Worm (Caenorhabditis elegans) whole organism, midembryonic: ENCODE results near the gene Y42G9A.2.
A peak's percentile ranks its signal among the peaks of the same experiment; 100 is the strongest.

Experiments
- T22C8.4 ChIP-seq: fragments of 200-800 bp; sonication (Bioruptor generic); IDR thresholded peaks from 2 replicates; pipeline ENCODE4 v1.3.6; 2022; ENCODE audit warnings: missing genetic modification characterization, missing compliant biosample characterization
- cog-1 ChIP-seq: sonication (generic microtip); optimal IDR thresholded peaks from 2 replicates; lab custom pipeline; 2016; ENCODE audit warnings: missing genetic modification characterization, missing compliant biosample characterization
- flt-1 ChIP-seq: fragments of 200-800 bp; sonication (Bioruptor generic); IDR thresholded peaks from 2 replicates; pipeline ENCODE4 v1.3.6; 2022; ENCODE audit warnings: missing genetic modification characterization, missing compliant biosample characterization
- klf-2 ChIP-seq: fragments of 200-800 bp; sonication (Bioruptor generic); conservative IDR thresholded peaks from 2 replicates; pipeline ENCODE4 v1.3.6; 2022; ENCODE audit warnings: missing genetic modification reagents, missing genetic modification characterization, missing compliant biosample characterization
- med-1 ChIP-seq: sonication (generic microtip); optimal IDR thresholded peaks from 2 replicates; lab custom pipeline; 2017; ENCODE audit warnings: missing genetic modification characterization, mild to moderate bottlenecking, missing compliant biosample characterization, antibody characterized with exemption, missing genetic modification reagents; ENCODE audit not compliant: insufficient read depth
- ref-1 ChIP-seq: fragments of 200-800 bp; sonication (Bioruptor generic); conservative IDR thresholded peaks from 2 replicates; pipeline ENCODE4 v1.3.6; 2022; ENCODE audit warnings: missing genetic modification reagents, missing genetic modification characterization, missing compliant biosample characterization
- tab-1 ChIP-seq: fragments of 200-800 bp; sonication (Bioruptor generic); IDR thresholded peaks from 2 replicates; pipeline ENCODE4 v1.3.6; 2022; ENCODE audit warnings: missing genetic modification characterization, missing compliant biosample characterization
- ztf-23 ChIP-seq: fragments of 200-800 bp; sonication (Bioruptor generic); IDR thresholded peaks from 2 replicates; pipeline ENCODE4 v1.3.6; 2022; ENCODE audit warnings: missing genetic modification reagents, missing genetic modification characterization, missing compliant biosample characterization
- ztf-29 ChIP-seq: fragments of 200-800 bp; sonication (Bioruptor generic); IDR thresholded peaks from 2 replicates; pipeline ENCODE4 v1.3.6; 2022; ENCODE audit warnings: missing genetic modification reagents, missing genetic modification characterization, missing compliant biosample characterization

Gene Y42G9A.2

DNA sequence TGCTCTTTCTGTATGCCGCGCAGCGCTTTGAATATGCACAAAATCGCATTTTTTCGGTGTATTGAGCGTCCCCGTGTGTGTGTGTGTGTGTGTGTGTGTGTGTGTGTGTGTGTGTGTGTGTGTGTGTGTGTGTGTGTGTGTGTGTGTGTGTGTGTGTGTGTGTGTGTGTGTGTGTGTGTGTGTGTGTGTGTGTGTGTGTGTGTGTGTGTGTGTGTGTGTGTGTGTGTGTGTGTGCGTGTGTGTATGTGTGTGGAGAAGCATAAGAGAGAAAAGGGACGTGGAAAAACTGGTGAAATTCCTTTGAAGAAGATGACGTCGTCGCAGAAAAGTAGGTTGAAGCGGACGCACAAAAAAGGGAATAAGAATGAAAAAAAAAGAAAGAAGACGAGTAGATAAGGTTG, 14.6 kb upstream of the Y42G9A.2 start:
- 0 out of 2 replicates have a peak, but pooled peaks have one; percentile 6 for TF ChIP-seq flt-1 (GFP tag; lab: Robert Waterston, UW)

ce11 chrIII:6134111-6134510, 13.9 kb upstream of the Y42G9A.2 start:
- TF ChIP-seq flt-1 (GFP tag; lab: Robert Waterston, UW): no peak
- no peak for TF ChIP-seq tab-1 (GFP tag; lab: Robert Waterston, UW)
- no peak for TF ChIP-seq T22C8.4 (GFP tag; lab: Robert Waterston, UW)
- no peak for TF ChIP-seq cog-1 (tag; lab: Kevin White, UChicago)
- no peak for TF ChIP-seq ztf-23 (GFP tag; lab: Robert Waterston, UW)
- TF ChIP-seq klf-2 (GFP tag; lab: Robert Waterston, UW): no peak
- no peak for TF ChIP-seq ref-1 (GFP tag; lab: Robert Waterston, UW)
- TF ChIP-seq med-1 (GFP tag; lab: Kevin White, UChicago): no peak
- no peak for TF ChIP-seq ztf-29 (GFP tag; lab: Robert Waterston, UW)

ce11 chrIII:6135211-6135610, 12.8 kb upstream of the Y42G9A.2 start:
- TF ChIP-seq tab-1 (GFP tag; lab: Robert Waterston, UW) (no peak), med-1 (GFP tag; lab: Kevin White, UChicago) (no peak), klf-2 (GFP tag; lab: Robert Waterston, UW) (no peak)

- TF ChIP-seq ztf-29 (GFP tag; lab: Robert Waterston, UW) (no peak), flt-1 (GFP tag; lab: Robert Waterston, UW) (no peak), klf-2 (GFP tag; lab: Robert Waterston, UW) (no peak), tab-1 (GFP tag; lab: Robert Waterston, UW) (no peak), T22C8.4 (GFP tag; lab: Robert Waterston, UW) (no peak), med-1 (GFP tag; lab: Kevin White, UChicago) (no peak), cog-1 (tag; lab: Kevin White, UChicago) (no peak), ref-1 (GFP tag; lab: Robert Waterston, UW) (no peak), ztf-23 (GFP tag; lab: Robert Waterston, UW) (no peak)
These were observed 11.8 kb upstream of the Y42G9A.2 start, which contains the start of gene mvk-1 for ce11 chrIII:6136178-6136577. mvk-1 (minus strand) TSS chrIII:6136278.

DNA sequence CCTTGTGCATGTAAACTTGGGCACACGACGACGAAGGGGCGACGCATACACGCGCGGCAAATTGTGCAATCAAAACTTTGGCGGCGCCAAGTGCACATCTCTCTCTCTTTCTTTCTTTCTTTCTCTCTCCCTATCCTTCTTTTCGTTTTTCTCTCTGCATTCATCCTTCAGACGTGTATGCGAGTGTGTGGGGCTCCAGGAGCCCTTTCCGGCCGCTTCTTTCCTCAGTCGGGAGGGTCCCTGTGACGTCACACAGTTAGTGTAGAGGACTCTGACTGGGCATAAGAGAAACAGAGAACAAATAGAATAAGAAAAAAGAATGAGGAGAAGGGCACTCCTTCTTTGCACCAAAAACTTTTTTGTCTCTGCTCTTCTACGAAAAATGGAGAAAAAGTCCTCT, 10.6 kb upstream of the Y42G9A.2 start:
- peak; percentile 41; the same call in 1 of the 2 replicates for TF ChIP-seq flt-1 (GFP tag; lab: Robert Waterston, UW)
- no peak for TF ChIP-seq med-1 (GFP tag; lab: Kevin White, UChicago)

ce11 chrIII:6138457-6138856, 9.5 kb upstream of the Y42G9A.2 start:
- TF ChIP-seq tab-1 (GFP tag; lab: Robert Waterston, UW) (no peak), ztf-23 (GFP tag; lab: Robert Waterston, UW) (0 out of 2 replicates have a peak, but pooled peaks have one; percentile 27)

ce11 chrIII:6139328-6139727, 8.7 kb upstream of the Y42G9A.2 start:
- no peak for TF ChIP-seq med-1 (GFP tag; lab: Kevin White, UChicago)
- TF ChIP-seq T22C8.4 (GFP tag; lab: Robert Waterston, UW): no peak
- no peak for TF ChIP-seq ztf-23 (GFP tag; lab: Robert Waterston, UW)
- no peak for TF ChIP-seq cog-1 (tag; lab: Kevin White, UChicago)

- TF ChIP-seq ztf-29 (GFP tag; lab: Robert Waterston, UW) (no peak), ref-1 (GFP tag; lab: Robert Waterston, UW) (no peak), flt-1 (GFP tag; lab: Robert Waterston, UW) (no peak), T22C8.4 (GFP tag; lab: Robert Waterston, UW) (no peak), klf-2 (GFP tag; lab: Robert Waterston, UW) (no peak), tab-1 (GFP tag; lab: Robert Waterston, UW) (no peak), med-1 (GFP tag; lab: Kevin White, UChicago) (no peak)
These were observed 7.9 kb upstream of the Y42G9A.2 start for ce11 chrIII:6139932-6140612.

DNA sequence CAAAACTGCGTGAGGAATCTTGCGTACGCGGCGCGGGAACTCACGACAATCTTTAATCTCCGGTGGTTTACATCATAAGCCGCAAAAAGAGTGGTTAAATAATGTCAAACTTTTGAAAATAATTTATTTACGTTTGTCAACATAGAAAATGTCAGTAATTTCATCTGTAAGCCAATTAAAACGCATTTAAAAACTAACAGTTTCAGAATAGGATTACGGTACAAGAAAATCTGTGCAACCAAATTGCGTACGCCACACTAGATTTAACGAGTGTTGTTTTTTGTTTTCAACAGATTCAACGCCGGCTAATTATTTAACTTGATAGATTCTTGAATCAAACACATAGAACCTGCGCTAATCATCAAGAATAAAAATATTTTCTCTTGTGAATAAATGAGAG, 7.2 kb upstream of the Y42G9A.2 start:
- no peak for TF ChIP-seq klf-2 (GFP tag; lab: Robert Waterston, UW)
- TF ChIP-seq T22C8.4 (GFP tag; lab: Robert Waterston, UW): no peak
- TF ChIP-seq ref-1 (GFP tag; lab: Robert Waterston, UW): no peak
- no peak for TF ChIP-seq ztf-29 (GFP tag; lab: Robert Waterston, UW)
- no peak for TF ChIP-seq med-1 (GFP tag; lab: Kevin White, UChicago)
- TF ChIP-seq ztf-23 (GFP tag; lab: Robert Waterston, UW): no peak
- no peak for TF ChIP-seq tab-1 (GFP tag; lab: Robert Waterston, UW)
- TF ChIP-seq cog-1 (tag; lab: Kevin White, UChicago): no peak
- no peak for TF ChIP-seq flt-1 (GFP tag; lab: Robert Waterston, UW)

ce11 chrIII:6141532-6141931, 6.5 kb upstream of the Y42G9A.2 start:
- TF ChIP-seq flt-1 (GFP tag; lab: Robert Waterston, UW) (no peak), ref-1 (GFP tag; lab: Robert Waterston, UW) (no peak), ztf-29 (GFP tag; lab: Robert Waterston, UW) (no peak), T22C8.4 (GFP tag; lab: Robert Waterston, UW) (no peak), med-1 (GFP tag; lab: Kevin White, UChicago) (no peak), cog-1 (tag; lab: Kevin White, UChicago) (no peak), ztf-23 (GFP tag; lab: Robert Waterston, UW) (no peak), klf-2 (GFP tag; lab: Robert Waterston, UW) (no peak), tab-1 (GFP tag; lab: Robert Waterston, UW) (no peak)
